Worm (Caenorhabditis elegans) whole organism, midembryonic: ENCODE measurements around the gene chil-3.

Experiments used
- cog-1 ChIP-seq: sonication (generic microtip); optimal IDR thresholded peaks from 2 replicates; lab custom pipeline; 2016; ENCODE audit warnings: missing genetic modification characterization, missing compliant biosample characterization
- klf-2 ChIP-seq: fragments of 200-800 bp; sonication (Bioruptor generic); conservative IDR thresholded peaks from 2 replicates; pipeline ENCODE4 v1.3.6; 2022; ENCODE audit warnings: missing genetic modification reagents, missing genetic modification characterization, missing compliant biosample characterization
- ref-1 ChIP-seq: fragments of 200-800 bp; sonication (Bioruptor generic); conservative IDR thresholded peaks from 2 replicates; pipeline ENCODE4 v1.3.6; 2022; ENCODE audit warnings: missing genetic modification reagents, missing genetic modification characterization, missing compliant biosample characterization
- ztf-23 ChIP-seq: fragments of 200-800 bp; sonication (Bioruptor generic); IDR thresholded peaks from 2 replicates; pipeline ENCODE4 v1.3.6; 2022; ENCODE audit warnings: missing genetic modification reagents, missing genetic modification characterization, missing compliant biosample characterization

ce11 chrII:9826946-9827345 lies 34.3 kb downstream of the chil-3 start:
- TF ChIP-seq klf-2 (GFP tag; lab: Robert Waterston, UW) (no peak), ref-1 (no peak), cog-1 (no peak), ztf-23 (GFP tag; lab: Robert Waterston, UW) (no peak)
